Worm (Caenorhabditis elegans) whole organism, L3 larva: ENCODE data around the gene W06B4.1.

ENCODE experiments used
- nhr-237 ChIP-seq: fragments of 150-350 bp; optimal IDR thresholded peaks from 2 replicates; lab custom pipeline; 2014; ENCODE audit warnings: missing biosample characterization, missing genetic modification characterization
- nhr-67 ChIP-seq: fragments of 150-350 bp; optimal IDR thresholded peaks from 2 replicates; lab custom pipeline; 2014; ENCODE audit warnings: missing biosample characterization, missing genetic modification characterization
- snpc-4 ChIP-seq: fragments of 150-350 bp; optimal IDR thresholded peaks from 2 replicates; lab custom pipeline; 2014; ENCODE audit warnings: missing biosample characterization, missing genetic modification characterization

- TF ChIP-seq snpc-4 (tag; lab: Kevin White, UChicago): no peak
- TF ChIP-seq nhr-67 (tag; lab: Kevin White, UChicago): no peak
- TF ChIP-seq nhr-237 (tag; lab: Kevin White, UChicago): no peak
Measured at ce11 chrII:4468897-4469459, 2.4 kb upstream of the W06B4.1 start.
